Worm (Caenorhabditis elegans) whole organism, early embryonic: Measurements from ENCODE around the gene Y97E10AR.6.
A peak's percentile ranks its signal among the peaks of the same experiment; 100 is the strongest.

Experiments
- B0310.2 ChIP-seq: sonication (generic microtip); optimal IDR thresholded peaks from 2 replicates; lab custom pipeline; 2016; ENCODE audit warnings: mild to moderate bottlenecking, missing genetic modification characterization, missing compliant biosample characterization
- F13C5.2 ChIP-seq: sonication (generic microtip); optimal IDR thresholded peaks from 2 replicates; lab custom pipeline; 2017; ENCODE audit warnings: mild to moderate bottlenecking, missing genetic modification characterization, inconsistent platforms, missing compliant biosample characterization
- aly-1 ChIP-seq: sonication (generic microtip); optimal IDR thresholded peaks from 2 replicates; lab custom pipeline; 2016; ENCODE audit warnings: missing genetic modification characterization, missing compliant biosample characterization
- ama-1 ChIP-seq: fragments of 150-350 bp; optimal IDR thresholded peaks from 2 replicates; lab custom pipeline; 2014
- ceh-13 ChIP-seq: fragments of 200-800 bp; sonication (Bioruptor generic); optimal IDR thresholded peaks from 2 replicates; lab custom pipeline; 2018; ENCODE audit warnings: mild to moderate bottlenecking, missing genetic modification characterization, missing compliant biosample characterization
- ceh-36 ChIP-seq: sonication (generic microtip); optimal IDR thresholded peaks from 2 replicates; lab custom pipeline; 2016; ENCODE audit warnings: missing genetic modification characterization, inconsistent platforms, missing compliant biosample characterization
- ets-7 ChIP-seq: sonication (generic microtip); optimal IDR thresholded peaks from 2 replicates; lab custom pipeline; 2016; ENCODE audit warnings: missing genotype, missing genetic modification characterization, missing compliant biosample characterization
- flt-1 ChIP-seq: fragments of 200-800 bp; sonication (Bioruptor generic); IDR thresholded peaks from 2 replicates; pipeline ENCODE4 v1.3.6; 2022; ENCODE audit warnings: missing genetic modification characterization, missing compliant biosample characterization
- hmbx-1 ChIP-seq: sonication (generic microtip); optimal IDR thresholded peaks from 2 replicates; lab custom pipeline; 2016; ENCODE audit warnings: mild to moderate bottlenecking, missing genetic modification characterization, missing compliant biosample characterization
- hmg-4 ChIP-seq: fragments of 200-800 bp; sonication (Bioruptor generic); optimal IDR thresholded peaks from 2 replicates; lab custom pipeline; 2018; ENCODE audit warnings: mild to moderate bottlenecking, missing genetic modification characterization, missing compliant biosample characterization
- hnd-1 ChIP-seq: sonication (generic microtip); optimal IDR thresholded peaks from 2 replicates; lab custom pipeline; 2016; ENCODE audit warnings: missing genetic modification characterization, missing compliant biosample characterization
- pes-1 ChIP-seq: fragments of 200-800 bp; sonication (Bioruptor generic); IDR thresholded peaks from 2 replicates; pipeline ENCODE4 v1.3.6; 2022; ENCODE audit warnings: missing genetic modification reagents, missing genetic modification characterization, missing compliant biosample characterization
- scrt-1 ChIP-seq: fragments of 200-800 bp; sonication (Bioruptor generic); IDR thresholded peaks from 2 replicates; pipeline ENCODE4 v1.3.6; 2022; ENCODE audit warnings: missing genetic modification characterization, missing compliant biosample characterization
- sea-1 ChIP-seq: fragments of 200-800 bp; sonication (Bioruptor generic); conservative IDR thresholded peaks from 2 replicates; pipeline ENCODE4 v1.3.6; 2022; ENCODE audit warnings: missing genetic modification characterization, missing compliant biosample characterization
- tbx-11 ChIP-seq: fragments of 200-800 bp; sonication (Bioruptor generic); IDR thresholded peaks from 2 replicates; pipeline ENCODE4 v1.3.6; 2022; ENCODE audit warnings: missing genetic modification characterization, missing compliant biosample characterization
- tbx-37 ChIP-seq: fragments of 200-800 bp; sonication (Bioruptor generic); conservative IDR thresholded peaks from 2 replicates; pipeline ENCODE4 v1.3.6; 2022; ENCODE audit warnings: missing genetic modification reagents, missing genetic modification characterization, missing compliant biosample characterization
- tra-4 ChIP-seq: sonication (generic microtip); optimal IDR thresholded peaks from 2 replicates; lab custom pipeline; 2017; ENCODE audit warnings: missing genetic modification characterization, missing compliant biosample characterization

Y97E10AR.6 gene

ce11 chrV:7978798-7979197 is 35.0 kb downstream of the Y97E10AR.6 start:
- peak; percentile 17 for TF ChIP-seq ceh-36 (tag; lab: Kevin White, UChicago)
- TF ChIP-seq tbx-37 (GFP tag; lab: Robert Waterston, UW), result no peak
- TF ChIP-seq tra-4 (tag; lab: Kevin White, UChicago), result no peak
- no peak for TF ChIP-seq ets-7 (tag; lab: Kevin White, UChicago)
- TF ChIP-seq hmbx-1 (tag; lab: Kevin White, UChicago), result no peak
- TF ChIP-seq aly-1 (tag; lab: Kevin White, UChicago), result no peak
- no peak for TF ChIP-seq ama-1 (lab: Kevin White, UChicago)
- no peak for TF ChIP-seq flt-1 (GFP tag; lab: Robert Waterston, UW)
- TF ChIP-seq hnd-1, result no peak
- TF ChIP-seq pes-1 (GFP tag; lab: Robert Waterston, UW), result no peak
- peak; percentile 87 for TF ChIP-seq hmg-4 (GFP tag; lab: Kevin White, UChicago)
- TF ChIP-seq ceh-13 (GFP tag; lab: Kevin White, UChicago), result no peak
- no peak for TF ChIP-seq scrt-1 (GFP tag; lab: Robert Waterston, UW)
- peak; percentile 74 for TF ChIP-seq B0310.2 (tag; lab: Kevin White, UChicago)
- peak; percentile 40; the same call in 1 of the 2 replicates for TF ChIP-seq sea-1 (GFP tag; lab: Robert Waterston, UW)
- TF ChIP-seq tbx-11 (GFP tag; lab: Robert Waterston, UW), result no peak
- TF ChIP-seq F13C5.2 (tag; lab: Kevin White, UChicago), result peak; percentile 38

ce11 chrV:7977701-7978461 is 35.9 kb downstream of the Y97E10AR.6 start, which contains the start of gene let-413:
Gene let-413 (minus strand): TSS chrV:7977776.
- peak; percentile 21 for TF ChIP-seq aly-1 (tag; lab: Kevin White, UChicago)
- no peak for TF ChIP-seq ets-7 (tag; lab: Kevin White, UChicago)

- TF ChIP-seq tbx-37 (GFP tag; lab: Robert Waterston, UW) (no peak), ceh-13 (GFP tag; lab: Kevin White, UChicago) (no peak), flt-1 (GFP tag; lab: Robert Waterston, UW) (no peak), hmbx-1 (tag; lab: Kevin White, UChicago) (no peak), pes-1 (GFP tag; lab: Robert Waterston, UW) (no peak), F13C5.2 (tag; lab: Kevin White, UChicago) (no peak), sea-1 (GFP tag; lab: Robert Waterston, UW) (no peak), B0310.2 (tag; lab: Kevin White, UChicago) (no peak), scrt-1 (GFP tag; lab: Robert Waterston, UW) (no peak), tbx-11 (GFP tag; lab: Robert Waterston, UW) (no peak), ama-1 (lab: Kevin White, UChicago) (no peak), aly-1 (tag; lab: Kevin White, UChicago) (no peak), hmg-4 (GFP tag; lab: Kevin White, UChicago) (no peak), ets-7 (tag; lab: Kevin White, UChicago) (no peak), ceh-36 (tag; lab: Kevin White, UChicago) (no peak)
These were observed 42.4 kb downstream of the Y97E10AR.6 start for ce11 chrV:7971376-7971775.

- TF ChIP-seq flt-1 (GFP tag; lab: Robert Waterston, UW) (no peak), hmg-4 (GFP tag; lab: Kevin White, UChicago) (no peak), tbx-11 (GFP tag; lab: Robert Waterston, UW) (no peak), ets-7 (tag; lab: Kevin White, UChicago) (no peak), ama-1 (lab: Kevin White, UChicago) (no peak), tra-4 (tag; lab: Kevin White, UChicago) (no peak), ceh-13 (GFP tag; lab: Kevin White, UChicago) (no peak), F13C5.2 (tag; lab: Kevin White, UChicago) (no peak), scrt-1 (GFP tag; lab: Robert Waterston, UW) (no peak), tbx-37 (GFP tag; lab: Robert Waterston, UW) (no peak), ceh-36 (tag; lab: Kevin White, UChicago) (no peak), hmbx-1 (tag; lab: Kevin White, UChicago) (no peak), B0310.2 (tag; lab: Kevin White, UChicago) (no peak), pes-1 (GFP tag; lab: Robert Waterston, UW) (no peak), aly-1 (tag; lab: Kevin White, UChicago) (no peak), sea-1 (GFP tag; lab: Robert Waterston, UW) (no peak), hnd-1 (no peak)
These were observed 43.2 kb downstream of the Y97E10AR.6 start for ce11 chrV:7970519-7970918.

ce11 chrV:7969107-7969506 is 44.6 kb downstream of the Y97E10AR.6 start, which contains the start of gene che-7:
Gene che-7 (minus strand): TSS chrV:7969207.
- TF ChIP-seq pes-1 (GFP tag; lab: Robert Waterston, UW) (no peak), hmbx-1 (tag; lab: Kevin White, UChicago) (no peak), ets-7 (tag; lab: Kevin White, UChicago) (no peak), flt-1 (GFP tag; lab: Robert Waterston, UW) (no peak), ceh-36 (tag; lab: Kevin White, UChicago) (no peak), F13C5.2 (tag; lab: Kevin White, UChicago) (no peak), tra-4 (tag; lab: Kevin White, UChicago) (no peak), tbx-11 (GFP tag; lab: Robert Waterston, UW) (no peak), scrt-1 (GFP tag; lab: Robert Waterston, UW) (no peak), ceh-13 (GFP tag; lab: Kevin White, UChicago) (no peak), aly-1 (tag; lab: Kevin White, UChicago) (no peak), sea-1 (GFP tag; lab: Robert Waterston, UW) (no peak), tbx-37 (GFP tag; lab: Robert Waterston, UW) (no peak)

- no peak for TF ChIP-seq ceh-36 (tag; lab: Kevin White, UChicago)
- TF ChIP-seq flt-1 (GFP tag; lab: Robert Waterston, UW), result no peak
- no peak for TF ChIP-seq ets-7 (tag; lab: Kevin White, UChicago)
- TF ChIP-seq F13C5.2 (tag; lab: Kevin White, UChicago), result no peak
- no peak for TF ChIP-seq B0310.2 (tag; lab: Kevin White, UChicago)
- no peak for TF ChIP-seq aly-1 (tag; lab: Kevin White, UChicago)
- no peak for TF ChIP-seq scrt-1 (GFP tag; lab: Robert Waterston, UW)
- TF ChIP-seq tbx-37 (GFP tag; lab: Robert Waterston, UW), result no peak
- TF ChIP-seq hnd-1, result no peak
- no peak for TF ChIP-seq tbx-11 (GFP tag; lab: Robert Waterston, UW)
- TF ChIP-seq sea-1 (GFP tag; lab: Robert Waterston, UW), result no peak
- TF ChIP-seq hmg-4 (GFP tag; lab: Kevin White, UChicago), result no peak
These were observed 49.3 kb downstream of the Y97E10AR.6 start for ce11 chrV:7964429-7964828.
